Fruit fly (Drosophila melanogaster): ENCODE results near the gene CG7044.

CG7044 gene

dm6 chr3R:21138220-21138754 lies 36.8 kb upstream of the CG7044 start, which contains the start of gene meigo (continued):
- peak; percentile 35 for TF ChIP-seq Bteb2 (GFP tag; optimal IDR thresholded peaks at IDR 0.05)
- TF ChIP-seq CG14965 (GFP tag; optimal IDR thresholded peaks at IDR 0.05; ENCODE audit: borderline replicate concordance): no peak
- TF ChIP-seq tin (GFP tag; optimal IDR thresholded peaks at IDR 0.05): peak; percentile 54
- peak; percentile 87 for TF ChIP-seq CG12659 (GFP tag; optimal IDR thresholded peaks at IDR 0.05)
- peak; percentile 2 for TF ChIP-seq CG1647 (GFP tag; optimal IDR thresholded peaks at IDR 0.05)
- peak; percentile 41 for TF ChIP-seq kay (GFP tag; optimal IDR thresholded peaks at IDR 0.05)
- TF ChIP-seq CG1602 (GFP tag; optimal IDR thresholded peaks at IDR 0.05): peak; percentile 35
- TF ChIP-seq Gug (GFP tag; IDR thresholded peaks at IDR 0.05): peak; percentile 37; the same call in 1 of the 4 replicates
- TF ChIP-seq p53 (GFP tag; optimal IDR thresholded peaks at IDR 0.05): no peak
- TF ChIP-seq CG7372 (GFP tag; IDR thresholded peaks at IDR 0.05): peak; percentile 60
- peak; percentile 50 for TF ChIP-seq lbe (GFP tag; optimal IDR thresholded peaks at IDR 0.05)
- peak; percentile 53 for TF ChIP-seq Oli (tag; optimal IDR thresholded peaks at IDR 0.05)
- peak; percentile 94 for TF ChIP-seq Ets65A (GFP tag)
- peak; percentile 54 for TF ChIP-seq CG18011 (GFP tag; optimal IDR thresholded peaks at IDR 0.05)
- TF ChIP-seq CG7987 (GFP tag; optimal IDR thresholded peaks at IDR 0.05): peak; percentile 32
- TF ChIP-seq Dip2 (GFP tag; IDR thresholded peaks at IDR 0.05): no peak
- TF ChIP-seq unpg (GFP tag; optimal IDR thresholded peaks at IDR 0.05): peak; percentile 64
- no peak for TF ChIP-seq tup (GFP tag; optimal IDR thresholded peaks at IDR 0.05)
- TF ChIP-seq Xrp1 (GFP tag; IDR thresholded peaks at IDR 0.05): peak; percentile 78
- no peak for TF ChIP-seq D (optimal IDR thresholded peaks at IDR 0.05)
- no peak for TF ChIP-seq D (GFP tag; optimal IDR thresholded peaks at IDR 0.05)
- peak; percentile 49 for TF ChIP-seq CG18476 (GFP tag; optimal IDR thresholded peaks at IDR 0.05)
- 0 out of 2 replicates have a peak, but pooled peaks have one; percentile 27 for TF ChIP-seq E2f1 (GFP tag; IDR thresholded peaks at IDR 0.05)
- peak; percentile 69 for TF ChIP-seq zfh2 (GFP tag; optimal IDR thresholded peaks at IDR 0.05)
- TF ChIP-seq hbn (GFP tag; IDR thresholded peaks at IDR 0.05; ENCODE audit: partially characterized antibody): no peak
- TF ChIP-seq CG12219 (GFP tag; optimal IDR thresholded peaks at IDR 0.05): no peak
- peak; percentile 53; the same call in 1 of the 2 replicates for TF ChIP-seq CG11247 (GFP tag; IDR thresholded peaks at IDR 0.05)
- TF ChIP-seq Camta (GFP tag; optimal IDR thresholded peaks at IDR 0.05): peak; percentile 49
- TF ChIP-seq h (optimal IDR thresholded peaks at IDR 0.05): no peak
- TF ChIP-seq cg (GFP tag; optimal IDR thresholded peaks at IDR 0.05): no peak
- peak; percentile 82 for TF ChIP-seq gem (tag; optimal IDR thresholded peaks at IDR 0.05)
- TF ChIP-seq grau (tag; optimal IDR thresholded peaks at IDR 0.05): peak; percentile 80
- TF ChIP-seq mam (GFP tag; optimal IDR thresholded peaks at IDR 0.05): peak; percentile 67
- no peak for TF ChIP-seq CG6765 (GFP tag; optimal IDR thresholded peaks at IDR 0.05)
- peak; percentile 42 for TF ChIP-seq CG4328 (GFP tag; optimal IDR thresholded peaks at IDR 0.05)
- TF ChIP-seq Spps (tag; optimal IDR thresholded peaks at IDR 0.05): peak; percentile 4
- peak; percentile 41; the same call in 1 of the 3 replicates for TF ChIP-seq ci (GFP tag; IDR thresholded peaks at IDR 0.05)
- peak; percentile 91 for TF ChIP-seq Med (GFP tag)
- peak; percentile 57 for TF ChIP-seq ssp (GFP tag; IDR thresholded peaks at IDR 0.05)
- peak; percentile 89 for TF ChIP-seq CG3995 (GFP tag; optimal IDR thresholded peaks at IDR 0.05)
- peak; percentile 37 for TF ChIP-seq ERR (GFP tag; optimal IDR thresholded peaks at IDR 0.05)
- TF ChIP-seq Usf (GFP tag; optimal IDR thresholded peaks at IDR 0.05): peak; percentile 36
- TF ChIP-seq CG9609 (GFP tag; optimal IDR thresholded peaks at IDR 0.05): no peak
- TF ChIP-seq CG30403 (GFP tag; optimal IDR thresholded peaks at IDR 0.05): peak; percentile 73
- peak; percentile 3 for TF ChIP-seq slp2 (GFP tag; optimal IDR thresholded peaks at IDR 0.05)
- TF ChIP-seq CG11456 (GFP tag; IDR thresholded peaks at IDR 0.05): peak; percentile 58; the same call in 2 of the 3 replicates
- TF ChIP-seq caup (GFP tag; optimal IDR thresholded peaks at IDR 0.05; ENCODE audit: severe bottlenecking): no peak
- TF ChIP-seq CG12744 (GFP tag; optimal IDR thresholded peaks at IDR 0.05): peak; percentile 28
- no peak for TF ChIP-seq seq (GFP tag; IDR thresholded peaks at IDR 0.05)
- TF ChIP-seq repo (GFP tag; optimal IDR thresholded peaks at IDR 0.05): peak; percentile 46
- TF ChIP-seq ara (GFP tag; IDR thresholded peaks at IDR 0.05): no peak
- TF ChIP-seq Sry-δ (GFP tag; optimal IDR thresholded peaks at IDR 0.05): peak; percentile 59
